Fruit fly (Drosophila melanogaster) whole organism: ENCODE results near the gene CG14332.

Experiments used
- CG8478 ChIP-seq: fragments of >200 bp; optimal IDR thresholded peaks from 2 replicates; lab custom pipeline; 2018; ENCODE audit warnings: inconsistent platforms
- Dll ChIP-seq: fragments of >200 bp; optimal IDR thresholded peaks from 2 replicates; lab custom pipeline; 2017
- EcR ChIP-seq, 2 experiments: fragments of >200 bp; optimal IDR thresholded peaks; 2 replicates each; lab custom pipeline; 2017; ENCODE audit warnings: missing biosample characterization in 2 of 2, missing genetic modification characterization in 2 of 2, missing genetic modification reagents in 2 of 2
- pan ChIP-seq: fragments of >200 bp; optimal IDR thresholded peaks from 2 replicates; lab custom pipeline; 2017
- psq ChIP-seq: fragments of >200 bp; optimal IDR thresholded peaks from 2 replicates; lab custom pipeline; 2017
- usp ChIP-seq: fragments of >200 bp; optimal IDR thresholded peaks from 2 replicates; lab custom pipeline; 2017; ENCODE audit warnings: missing biosample characterization, missing genetic modification characterization, mixed read lengths

dm6 chr3R:17410808-17411207, 11.2 kb downstream of the CG14332 start, which contains the start of gene CG5863:
- TF ChIP-seq Dll, result no peak
- TF ChIP-seq psq (lab: Kevin White, UChicago), result no peak
- TF ChIP-seq usp, result no peak
- TF ChIP-seq pan (lab: Kevin White, UChicago), result no peak
- TF ChIP-seq CG8478 (lab: Kevin White, UChicago), result no peak
- no peak for TF ChIP-seq EcR (GFP tag; optimal IDR thresholded peaks at IDR 0.05; lab: Kevin White, UChicago)
